Worm (Caenorhabditis elegans): ENCODE results near the gene tbc-10.

- TF ChIP-seq lin-13 (GFP tag; optimal IDR thresholded peaks at IDR 0.05) (no peak), unc-62 (GFP tag; optimal IDR thresholded peaks at IDR 0.05) (no peak), ztf-11 (tag; optimal IDR thresholded peaks at IDR 0.05) (no peak), peb-1 (tag; optimal IDR thresholded peaks at IDR 0.05) (no peak), nhr-11 (tag; optimal IDR thresholded peaks at IDR 0.05) (no peak), sem-4 (tag; optimal IDR thresholded peaks at IDR 0.05) (no peak), snpc-4 (tag; optimal IDR thresholded peaks at IDR 0.05) (no peak), ama-1 (optimal IDR thresholded peaks at IDR 0.05) (no peak), ceh-16 (tag; optimal IDR thresholded peaks at IDR 0.05) (no peak), skn-1 (tag; optimal IDR thresholded peaks at IDR 0.05) (no peak), nhr-10 (tag; optimal IDR thresholded peaks at IDR 0.05) (no peak)
These were observed 25.0 kb downstream of the tbc-10 start, which contains the start of gene clc-27 for ce11 chrIII:1008091-1008490.
